Worm (Caenorhabditis elegans): ENCODE measurements around the gene gldi-4.
A peak's percentile ranks its signal among the peaks of the same experiment; 100 is the strongest.

gldi-4 gene

DNA sequence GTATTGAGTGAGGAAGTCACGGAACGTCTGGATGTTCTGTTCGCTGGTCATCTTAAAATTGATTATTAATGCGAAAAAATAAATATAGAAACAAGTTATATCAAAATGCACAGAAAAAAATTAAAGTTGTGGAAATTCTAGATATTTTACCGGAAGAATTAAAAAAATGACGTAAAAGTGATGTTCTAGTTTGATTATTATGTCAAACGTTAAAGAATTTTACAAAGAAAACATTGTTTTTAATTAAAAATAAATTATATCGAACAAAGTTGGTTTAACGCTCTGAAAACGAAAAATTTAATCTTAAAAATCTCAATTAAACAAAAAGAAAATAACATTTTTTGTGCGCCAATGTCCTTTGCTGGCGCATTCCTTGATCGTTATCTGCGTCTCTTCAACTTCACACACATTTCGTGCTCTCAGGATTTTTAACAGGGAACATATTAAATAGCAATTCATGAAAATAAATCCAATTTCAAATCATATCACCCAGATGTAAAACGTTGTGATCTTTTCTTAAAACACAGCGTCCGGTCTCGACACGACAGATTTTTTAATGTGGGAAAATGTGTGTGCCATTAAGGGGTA lies 27.2 kb downstream of the gldi-4 start, which contains the start of gene tin-9.1 (continued):
- TF ChIP-seq pha-4 (GFP tag; IDR thresholded peaks at IDR 0.05), result no peak
- TF ChIP-seq pha-4 (tag; optimal IDR thresholded peaks at IDR 0.05), result peak; percentile 7
- TF ChIP-seq zip-2 (tag; optimal IDR thresholded peaks at IDR 0.05), result no peak
- TF ChIP-seq T26A8.4 (GFP tag; IDR thresholded peaks at IDR 0.05), result peak; percentile 28; the same call in 1 of the 2 replicates
- no peak for TF ChIP-seq ztf-11 (tag; optimal IDR thresholded peaks at IDR 0.05)
- TF ChIP-seq lin-38 (GFP tag; IDR thresholded peaks at IDR 0.05), result peak; percentile 72
- TF ChIP-seq skn-1 (tag; optimal IDR thresholded peaks at IDR 0.05), result no peak

- TF ChIP-seq nhr-28 (tag; optimal IDR thresholded peaks at IDR 0.05), result peak; percentile 35
- TF ChIP-seq pqm-1 (tag; optimal IDR thresholded peaks at IDR 0.05), result peak; percentile 66
- TF ChIP-seq dmd-6 (GFP tag; IDR thresholded peaks at IDR 0.05), result peak; percentile 33; the same call in 1 of the 2 replicates
- TF ChIP-seq fos-1 (tag; optimal IDR thresholded peaks at IDR 0.05), result no peak
- no peak for TF ChIP-seq tag-97 (GFP tag; IDR thresholded peaks at IDR 0.05)
- peak; percentile 20 for TF ChIP-seq dve-1 (tag; optimal IDR thresholded peaks at IDR 0.05; ENCODE audit: insufficient read depth)
- TF ChIP-seq daf-16 (GFP tag; optimal IDR thresholded peaks at IDR 0.05), result no peak
- TF ChIP-seq daf-16 (tag; optimal IDR thresholded peaks at IDR 0.05), result peak; percentile 20
- peak; percentile 19 for TF ChIP-seq aha-1 (tag)
These were observed 28.0 kb downstream of the gldi-4 start for ce11 chrIV:7045362-7045936.

DNA sequence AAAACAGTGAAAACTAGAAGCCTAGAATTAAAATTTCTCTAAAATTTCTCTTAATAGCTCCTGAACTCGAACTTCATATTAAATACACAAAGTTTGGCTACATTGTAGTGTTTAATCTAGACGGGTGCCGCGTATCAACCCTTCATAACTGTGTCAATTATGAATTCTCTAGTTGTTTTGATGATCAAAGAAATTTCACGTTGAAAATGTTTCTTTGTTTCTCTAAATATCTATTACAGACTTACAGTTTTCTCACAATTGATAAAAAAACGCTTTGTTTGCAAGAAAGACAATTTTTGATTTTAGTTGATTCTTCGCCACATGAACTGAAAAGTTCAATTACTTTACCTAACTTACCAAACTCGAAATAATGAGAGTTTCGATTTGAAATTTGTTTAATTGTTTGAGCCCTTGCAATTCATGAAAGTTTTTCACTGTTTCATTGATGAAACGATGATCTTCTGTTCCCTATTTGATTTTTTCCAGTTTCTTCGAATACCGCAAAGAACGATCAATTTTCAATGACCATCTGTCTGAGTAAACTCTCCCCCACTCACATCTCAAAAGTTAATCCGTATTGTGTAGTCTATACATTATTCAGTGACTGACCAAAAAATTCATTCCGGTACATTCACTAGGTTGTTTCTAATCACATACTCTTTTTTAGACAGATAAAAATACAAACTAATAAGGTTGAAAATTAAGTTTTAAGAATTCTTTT lies 29.4 kb downstream of the gldi-4 start:
- peak; percentile 24 for TF ChIP-seq nhr-48 (tag; optimal IDR thresholded peaks at IDR 0.05)
- TF ChIP-seq nhr-10 (tag; optimal IDR thresholded peaks at IDR 0.05), result peak; percentile 68
- TF ChIP-seq pqm-1 (tag; optimal IDR thresholded peaks at IDR 0.05), result peak; percentile 34
- TF ChIP-seq hlh-11 (tag; optimal IDR thresholded peaks at IDR 0.05), result peak; percentile 24
- TF ChIP-seq dmd-6 (GFP tag; IDR thresholded peaks at IDR 0.05), result peak; percentile 82
- TF ChIP-seq aha-1 (tag), result peak; percentile 0
- peak; percentile 23 for TF ChIP-seq nhr-28 (tag; optimal IDR thresholded peaks at IDR 0.05)
- TF ChIP-seq unc-39 (tag; optimal IDR thresholded peaks at IDR 0.05), result no peak
- no peak for TF ChIP-seq spr-3 (GFP tag; optimal IDR thresholded peaks at IDR 0.05)
- no peak for TF ChIP-seq aly-2 (tag; optimal IDR thresholded peaks at IDR 0.05)
- TF ChIP-seq mes-2 (tag; optimal IDR thresholded peaks at IDR 0.05; ENCODE audit: poor library complexity, severe bottlenecking), result peak; percentile 12
- no peak for TF ChIP-seq daf-16 (GFP tag; optimal IDR thresholded peaks at IDR 0.05)
- TF ChIP-seq daf-16 (tag; optimal IDR thresholded peaks at IDR 0.05), result peak; percentile 46
- peak; percentile 36 for TF ChIP-seq dve-1 (tag; optimal IDR thresholded peaks at IDR 0.05; ENCODE audit: insufficient read depth)
- TF ChIP-seq egl-27 (tag; optimal IDR thresholded peaks at IDR 0.05), result no peak

- peak in 1 of 2 experiments; percentile 85 for TF ChIP-seq mdl-1 (tag; optimal IDR thresholded peaks at IDR 0.05)
- TF ChIP-seq skn-1 (tag; optimal IDR thresholded peaks at IDR 0.05), result no peak
- TF ChIP-seq ztf-7 (tag; optimal IDR thresholded peaks at IDR 0.05), result peak; percentile 28
- TF ChIP-seq nhr-11 (tag; optimal IDR thresholded peaks at IDR 0.05), result peak; percentile 6
- TF ChIP-seq nhr-6 (tag; optimal IDR thresholded peaks at IDR 0.05), result peak; percentile 90
- no peak for TF ChIP-seq unc-39 (tag; optimal IDR thresholded peaks at IDR 0.05)
- no peak for TF ChIP-seq nhr-42 (GFP tag; IDR thresholded peaks at IDR 0.05)
- no peak for TF ChIP-seq R02D3.7 (tag; optimal IDR thresholded peaks at IDR 0.05)
- TF ChIP-seq daf-8 (GFP tag; IDR thresholded peaks at IDR 0.05), result no peak
- no peak for TF ChIP-seq F44E2.7 (GFP tag; IDR thresholded peaks at IDR 0.05)
- no peak for TF ChIP-seq snpc-4 (tag; optimal IDR thresholded peaks at IDR 0.05)
- peak in 1 of 2 experiments; percentile 48 for TF ChIP-seq daf-16 (GFP tag; optimal IDR thresholded peaks at IDR 0.05)
- TF ChIP-seq daf-16 (tag; optimal IDR thresholded peaks at IDR 0.05), result peak; percentile 88
- no peak for TF ChIP-seq ZK337.2 (GFP tag; IDR thresholded peaks at IDR 0.05)
- no peak for TF ChIP-seq aly-2 (tag; optimal IDR thresholded peaks at IDR 0.05)
- TF ChIP-seq pha-4 (GFP tag; IDR thresholded peaks at IDR 0.05), result 0 out of 2 replicates have a peak, but pooled peaks have one; percentile 43
- TF ChIP-seq pha-4 (tag; optimal IDR thresholded peaks at IDR 0.05), result no peak
- peak; percentile 72 for TF ChIP-seq nhr-102 (tag; optimal IDR thresholded peaks at IDR 0.05)
- TF ChIP-seq ctbp-1 (GFP tag; IDR thresholded peaks at IDR 0.05), result no peak
- no peak for TF ChIP-seq Y48G9A.11 (GFP tag; IDR thresholded peaks at IDR 0.05)
- TF ChIP-seq Y105C5A.15 (GFP tag; IDR thresholded peaks at IDR 0.05), result no peak
- peak; percentile 94 for TF ChIP-seq hlh-11 (tag; optimal IDR thresholded peaks at IDR 0.05)
- no peak for TF ChIP-seq aha-1 (tag)
- TF ChIP-seq Y75B8A.6 (GFP tag; IDR thresholded peaks at IDR 0.05), result no peak
- no peak for TF ChIP-seq spr-3 (GFP tag; optimal IDR thresholded peaks at IDR 0.05)
- TF ChIP-seq zfp-3 (GFP tag; conservative IDR thresholded peaks at IDR 0.05), result no peak
- TF ChIP-seq arid-1 (GFP tag; conservative IDR thresholded peaks at IDR 0.05), result 0 out of 2 replicates have a peak, but pooled peaks have one; percentile 4
- peak; percentile 35; the same call in 1 of the 2 replicates for TF ChIP-seq hmg-1.1 (GFP tag; IDR thresholded peaks at IDR 0.05)
- peak; percentile 88 for TF ChIP-seq nhr-48 (tag; optimal IDR thresholded peaks at IDR 0.05)
These were observed 30.3 kb downstream of the gldi-4 start for ce11 chrIV:7047762-7048178.
